Worm (Caenorhabditis elegans) whole organism, midembryonic: ENCODE data around the gene acr-24.
A peak's percentile ranks its signal among the peaks of the same experiment; 100 is the strongest.
"Not testable (repeated sequence)": the region's sequence is repeated elsewhere in the genome, so short reads cannot be mapped to it uniquely, and the experiment has no call there.

Experiments used
- T22C8.4 ChIP-seq: fragments of 200-800 bp; sonication (Bioruptor generic); IDR thresholded peaks from 2 replicates; pipeline ENCODE4 v1.3.6; 2022; ENCODE audit warnings: missing genetic modification characterization, missing compliant biosample characterization
- cog-1 ChIP-seq: sonication (generic microtip); optimal IDR thresholded peaks from 2 replicates; lab custom pipeline; 2016; ENCODE audit warnings: missing genetic modification characterization, missing compliant biosample characterization
- flt-1 ChIP-seq: fragments of 200-800 bp; sonication (Bioruptor generic); IDR thresholded peaks from 2 replicates; pipeline ENCODE4 v1.3.6; 2022; ENCODE audit warnings: missing genetic modification characterization, missing compliant biosample characterization
- klf-2 ChIP-seq: fragments of 200-800 bp; sonication (Bioruptor generic); conservative IDR thresholded peaks from 2 replicates; pipeline ENCODE4 v1.3.6; 2022; ENCODE audit warnings: missing genetic modification reagents, missing genetic modification characterization, missing compliant biosample characterization
- med-1 ChIP-seq: sonication (generic microtip); optimal IDR thresholded peaks from 2 replicates; lab custom pipeline; 2017; ENCODE audit warnings: missing genetic modification characterization, mild to moderate bottlenecking, missing compliant biosample characterization, antibody characterized with exemption, missing genetic modification reagents; ENCODE audit not compliant: insufficient read depth
- ref-1 ChIP-seq: fragments of 200-800 bp; sonication (Bioruptor generic); conservative IDR thresholded peaks from 2 replicates; pipeline ENCODE4 v1.3.6; 2022; ENCODE audit warnings: missing genetic modification reagents, missing genetic modification characterization, missing compliant biosample characterization
- tab-1 ChIP-seq: fragments of 200-800 bp; sonication (Bioruptor generic); IDR thresholded peaks from 2 replicates; pipeline ENCODE4 v1.3.6; 2022; ENCODE audit warnings: missing genetic modification characterization, missing compliant biosample characterization
- ztf-23 ChIP-seq: fragments of 200-800 bp; sonication (Bioruptor generic); IDR thresholded peaks from 2 replicates; pipeline ENCODE4 v1.3.6; 2022; ENCODE audit warnings: missing genetic modification reagents, missing genetic modification characterization, missing compliant biosample characterization
- ztf-29 ChIP-seq: fragments of 200-800 bp; sonication (Bioruptor generic); IDR thresholded peaks from 2 replicates; pipeline ENCODE4 v1.3.6; 2022; ENCODE audit warnings: missing genetic modification reagents, missing genetic modification characterization, missing compliant biosample characterization

acr-24 gene

DNA sequence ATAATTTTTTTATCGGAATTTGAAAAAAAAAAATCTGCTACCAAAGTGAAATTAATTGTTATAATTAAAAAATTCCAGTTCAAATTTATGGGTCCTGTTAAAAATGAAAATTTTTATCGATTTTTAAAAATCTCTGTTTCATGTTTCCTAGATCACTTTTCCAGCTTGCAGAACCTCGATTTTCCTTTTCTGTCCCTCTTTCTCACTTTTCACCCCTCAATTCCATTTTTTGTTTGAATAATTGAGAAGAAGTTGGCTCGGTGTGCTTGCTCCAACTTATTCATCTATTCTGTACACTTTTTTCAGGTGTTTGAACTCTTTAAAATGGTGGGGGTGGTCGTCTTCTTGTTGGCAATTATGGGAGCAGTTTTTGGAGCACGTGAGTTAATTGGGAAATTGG is at the start of gene acr-24:
Gene acr-24, plus strand, starts transcription at position 301 of the 400 bp plus-strand sequence.
- no peak for TF ChIP-seq flt-1 (GFP tag; lab: Robert Waterston, UW)
- no peak for TF ChIP-seq klf-2 (GFP tag; lab: Robert Waterston, UW)
- TF ChIP-seq T22C8.4 (GFP tag; lab: Robert Waterston, UW): no peak
- TF ChIP-seq ztf-23 (GFP tag; lab: Robert Waterston, UW): no peak
- TF ChIP-seq ref-1 (GFP tag; lab: Robert Waterston, UW): no peak
- TF ChIP-seq cog-1: no peak

DNA sequence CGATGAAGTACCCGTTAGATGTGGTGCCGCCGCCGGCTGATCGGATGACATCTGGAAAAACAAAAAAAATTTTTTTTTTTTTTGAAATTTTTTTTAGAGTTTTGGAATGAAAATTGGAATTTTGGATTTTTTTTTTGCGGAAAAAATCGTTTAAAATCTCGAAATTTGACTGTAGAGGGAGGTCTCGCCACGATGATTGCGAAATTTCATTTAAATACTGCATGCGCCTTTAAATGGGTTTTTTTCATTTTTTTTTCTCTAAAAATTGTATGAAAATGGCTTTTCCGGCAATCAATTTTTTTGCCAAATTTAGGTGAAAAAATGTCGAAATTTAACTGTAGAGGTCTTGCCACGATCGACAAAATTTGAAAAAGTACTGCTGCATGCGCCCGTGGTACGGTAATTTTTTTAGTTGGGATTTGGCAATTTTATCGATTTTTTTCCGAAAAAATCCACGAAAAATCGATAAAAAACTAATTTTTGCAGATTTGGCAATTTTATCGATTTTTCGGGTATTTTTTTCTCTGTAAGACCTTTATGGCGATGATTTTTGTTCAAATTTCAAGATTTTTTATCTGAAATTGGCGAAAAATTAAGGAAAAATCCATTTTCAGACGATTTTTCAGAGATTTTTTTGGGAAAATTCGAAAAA is 44.1 kb upstream of the acr-24 start, which contains the start of gene gtf-2H4:
Gene gtf-2H4, minus strand, starts transcription at position 51 of the 652 bp plus-strand sequence.
- TF ChIP-seq ztf-23 (GFP tag; lab: Robert Waterston, UW) (no peak), tab-1 (GFP tag; lab: Robert Waterston, UW) (no peak), flt-1 (GFP tag; lab: Robert Waterston, UW) (no peak), T22C8.4 (GFP tag; lab: Robert Waterston, UW) (peak; percentile 74), med-1 (GFP tag; lab: Kevin White, UChicago) (no peak)

DNA sequence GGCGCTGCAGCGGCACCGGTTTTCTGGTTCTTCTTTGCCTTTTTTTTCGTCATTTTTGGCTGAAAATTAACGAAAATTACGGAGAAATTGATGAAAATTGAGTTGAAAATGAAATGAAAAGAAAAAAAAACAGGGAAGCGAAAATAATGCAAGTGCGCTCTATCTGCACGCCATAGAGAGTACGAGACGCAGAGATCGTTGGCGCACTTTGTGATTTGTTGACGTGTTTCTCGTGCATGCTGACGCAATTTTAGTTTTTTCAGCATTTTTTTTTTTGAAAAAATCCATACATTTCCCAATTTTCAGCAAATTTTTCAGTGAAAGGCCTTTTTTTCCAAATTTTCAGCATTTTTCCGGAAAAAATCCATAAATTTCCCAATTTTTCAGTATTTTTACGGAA is 25.9 kb upstream of the acr-24 start, which contains the start of gene ntl-11:
Gene ntl-11, minus strand, starts transcription at position 66 of the 400 bp plus-strand sequence.
- 0 out of 2 replicates have a peak, but pooled peaks have one; percentile 45 for TF ChIP-seq klf-2 (GFP tag; lab: Robert Waterston, UW)
- 0 out of 2 replicates have a peak, but pooled peaks have one; percentile 37 for TF ChIP-seq T22C8.4 (GFP tag; lab: Robert Waterston, UW)
- peak; percentile 25 for TF ChIP-seq med-1 (GFP tag; lab: Kevin White, UChicago)
- TF ChIP-seq ztf-23 (GFP tag; lab: Robert Waterston, UW): peak; percentile 76; the same call in 1 of the 2 replicates
- TF ChIP-seq flt-1 (GFP tag; lab: Robert Waterston, UW): peak; percentile 76
- peak; percentile 8; the same call in 1 of the 2 replicates for TF ChIP-seq ztf-29 (GFP tag; lab: Robert Waterston, UW)
- no peak for TF ChIP-seq tab-1 (GFP tag; lab: Robert Waterston, UW)
- no peak for TF ChIP-seq ref-1 (GFP tag; lab: Robert Waterston, UW)
- TF ChIP-seq cog-1: peak; percentile 80

DNA sequence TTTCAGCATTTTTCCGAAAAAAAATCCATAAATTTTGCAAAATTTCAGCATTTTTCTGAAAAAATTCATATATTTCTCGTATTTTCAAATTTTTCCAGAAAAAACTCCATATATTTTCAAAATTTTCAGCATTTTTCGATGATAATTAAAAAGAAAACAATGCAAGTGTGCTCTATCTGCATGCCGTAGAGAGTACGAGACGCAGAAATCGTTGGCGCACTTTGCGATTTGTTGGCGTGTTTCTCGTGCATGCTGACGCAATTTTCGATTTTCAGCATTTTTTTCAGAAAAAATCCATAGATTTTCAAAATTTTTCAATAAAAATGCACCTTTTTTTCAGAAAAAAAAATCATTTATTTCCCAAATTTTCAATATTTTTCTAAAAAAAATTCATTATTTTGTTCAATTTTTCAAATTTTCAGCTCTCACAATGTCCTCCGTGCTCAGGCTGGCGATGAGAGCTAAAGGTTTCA is 24.9 kb upstream of the acr-24 start, which contains the start of gene Y73F8A.27:
Gene Y73F8A.27, plus strand, starts transcription at position 423 of the 473 bp plus-strand sequence.
- TF ChIP-seq cog-1 (peak; percentile 25), med-1 (GFP tag; lab: Kevin White, UChicago) (no peak), T22C8.4 (GFP tag; lab: Robert Waterston, UW) (no peak), flt-1 (GFP tag; lab: Robert Waterston, UW) (no peak), ztf-23 (GFP tag; lab: Robert Waterston, UW) (peak; percentile 22; the same call in 1 of the 2 replicates), ztf-29 (GFP tag; lab: Robert Waterston, UW) (no peak), tab-1 (GFP tag; lab: Robert Waterston, UW) (no peak)

DNA sequence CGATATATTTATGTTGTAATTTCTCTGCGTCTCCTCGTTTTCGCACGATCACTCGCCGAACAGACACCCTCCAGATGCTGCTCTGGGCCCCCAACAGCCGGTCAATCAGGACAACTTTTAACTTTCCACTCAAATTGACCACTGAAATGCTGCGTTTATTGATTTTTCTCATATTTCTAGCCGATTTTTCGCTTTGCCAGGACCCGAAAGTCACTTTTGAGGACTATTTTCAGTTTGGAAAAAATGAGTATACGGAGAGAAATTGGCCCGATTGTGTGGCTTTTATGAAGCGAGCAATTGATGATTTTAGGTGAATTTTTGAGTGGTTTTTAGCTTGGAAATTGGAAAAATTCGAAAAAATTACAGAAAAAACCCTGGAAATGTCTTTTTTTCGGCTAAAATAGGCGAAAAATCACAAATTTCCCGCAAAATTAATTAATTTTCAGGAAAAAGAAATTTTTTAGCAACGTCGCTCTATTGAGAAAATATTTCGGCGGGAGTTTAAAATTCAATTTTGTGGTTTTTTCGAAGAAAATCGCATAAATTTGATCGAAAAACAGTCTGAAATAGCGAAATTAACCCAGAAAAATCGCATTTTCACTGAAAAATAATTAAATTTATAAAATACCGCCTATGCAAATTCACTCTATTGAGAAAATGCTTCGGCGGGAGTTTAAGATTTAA is 23.6 kb upstream of the acr-24 start, which contains the start of gene Y73F8A.26:
Gene Y73F8A.26, plus strand, starts transcription at position 73 of the 684 bp plus-strand sequence.
- TF ChIP-seq klf-2 (GFP tag; lab: Robert Waterston, UW) (no peak), flt-1 (GFP tag; lab: Robert Waterston, UW) (no peak), ztf-29 (GFP tag; lab: Robert Waterston, UW) (no peak), tab-1 (GFP tag; lab: Robert Waterston, UW) (no peak), med-1 (GFP tag; lab: Kevin White, UChicago) (no peak), ztf-23 (GFP tag; lab: Robert Waterston, UW) (no peak), cog-1 (no peak)

DNA sequence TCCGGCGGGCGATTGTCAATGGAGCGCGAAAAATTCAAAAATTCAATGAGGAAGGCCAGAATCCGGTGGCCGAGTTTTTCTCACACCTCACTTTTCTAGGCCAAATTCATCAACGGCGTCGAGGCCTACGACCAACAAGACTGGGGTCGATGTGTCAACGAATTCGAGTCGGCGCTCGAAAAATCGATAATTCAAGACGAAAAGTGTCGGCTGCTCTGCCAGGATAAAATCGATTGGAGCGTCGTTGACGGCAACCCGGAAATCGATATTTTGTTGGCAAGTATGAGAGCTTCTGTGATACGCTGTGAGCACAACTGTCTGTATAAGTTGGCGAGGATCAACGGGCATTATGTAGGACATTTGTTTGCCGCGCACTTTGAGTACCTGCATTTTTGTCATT is 21.5 kb upstream of the acr-24 start:
- TF ChIP-seq klf-2 (GFP tag; lab: Robert Waterston, UW) (no peak), T22C8.4 (GFP tag; lab: Robert Waterston, UW) (peak; percentile 66)

DNA sequence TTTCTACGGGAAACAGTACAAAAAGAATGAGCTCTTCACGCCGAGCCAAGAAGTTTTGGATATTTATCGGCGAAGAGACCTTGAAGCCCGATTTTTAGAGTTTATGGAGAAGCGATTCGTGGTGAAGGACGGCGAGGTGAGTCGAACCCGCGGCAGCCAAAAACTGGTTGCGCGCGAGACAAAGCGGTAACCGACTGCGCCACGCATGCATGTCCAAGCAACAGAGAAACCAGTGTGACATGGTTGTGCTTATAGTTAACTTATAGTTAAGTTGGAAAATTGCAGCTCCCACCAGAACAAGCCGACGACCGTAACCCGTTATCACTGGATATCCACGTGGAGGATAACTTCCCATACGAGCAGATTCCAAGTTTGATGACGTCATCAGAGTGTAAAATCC is 21.0 kb upstream of the acr-24 start:
- TF ChIP-seq ref-1 (GFP tag; lab: Robert Waterston, UW): no peak
- no peak for TF ChIP-seq ztf-23 (GFP tag; lab: Robert Waterston, UW)
- no peak for TF ChIP-seq cog-1
- TF ChIP-seq tab-1 (GFP tag; lab: Robert Waterston, UW): no peak
- TF ChIP-seq flt-1 (GFP tag; lab: Robert Waterston, UW): peak; percentile 53; the same call in 1 of the 2 replicates
- peak; percentile 23; the same call in 1 of the 2 replicates for TF ChIP-seq ztf-29 (GFP tag; lab: Robert Waterston, UW)

DNA sequence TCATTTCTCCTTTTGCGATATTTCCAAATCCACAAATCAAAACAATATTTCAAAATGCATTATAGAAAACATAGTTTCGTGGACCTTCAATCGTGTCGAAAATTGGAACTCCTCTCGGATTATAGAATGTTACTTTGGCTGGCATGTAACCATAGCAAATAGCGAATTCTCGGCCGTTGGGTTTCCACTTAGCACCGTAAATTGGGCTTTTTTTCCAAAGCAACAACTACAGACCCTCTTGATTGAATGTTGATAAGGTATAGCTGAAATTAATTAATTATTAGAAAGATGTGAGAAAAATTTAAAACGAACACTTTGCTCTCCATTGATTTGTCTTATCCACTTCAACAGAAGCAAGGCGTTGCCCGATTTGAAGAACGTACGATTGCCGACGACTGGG is 24.0 kb downstream of the acr-24 start, which contains the start of gene Y73F8A.32:
Gene Y73F8A.32, minus strand, starts transcription at position 101 of the 400 bp plus-strand sequence.
- not testable (repeated sequence) for TF ChIP-seq klf-2, ref-1, flt-1 (GFP tag; lab: Robert Waterston, UW)

DNA sequence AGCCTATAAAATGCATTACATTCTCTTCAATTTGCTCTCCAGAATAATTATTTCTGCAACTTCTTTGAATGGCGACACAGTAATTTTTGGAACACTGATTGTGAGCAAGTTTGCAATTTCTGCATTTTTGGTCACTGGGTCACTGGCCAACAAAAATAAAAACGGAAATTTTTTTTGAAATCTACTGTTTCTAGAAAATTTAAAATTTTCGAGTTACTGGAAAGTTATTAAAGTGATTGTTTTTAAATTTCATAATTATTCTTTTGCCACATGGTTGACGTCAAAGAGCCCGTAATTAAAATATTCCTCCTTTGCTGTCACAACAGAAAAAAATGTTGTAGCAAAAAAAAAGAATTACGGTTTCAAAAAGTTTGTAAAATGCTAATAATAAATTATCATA is 26.3 kb downstream of the acr-24 start:
- TF ChIP-seq ztf-29 (GFP tag; lab: Robert Waterston, UW): no peak
- TF ChIP-seq flt-1 (GFP tag; lab: Robert Waterston, UW): no peak
- TF ChIP-seq ref-1 (GFP tag; lab: Robert Waterston, UW): no peak
- TF ChIP-seq ztf-23 (GFP tag; lab: Robert Waterston, UW): no peak
- TF ChIP-seq med-1 (GFP tag; lab: Kevin White, UChicago): no peak
- no peak for TF ChIP-seq cog-1
- TF ChIP-seq tab-1 (GFP tag; lab: Robert Waterston, UW): no peak
- TF ChIP-seq T22C8.4 (GFP tag; lab: Robert Waterston, UW): no peak
- no peak for TF ChIP-seq klf-2 (GFP tag; lab: Robert Waterston, UW)
